Fruit fly (Drosophila melanogaster): Measurements from ENCODE around the gene Cad86C.

Cad86C gene

dm6 chr3R:10888633-10889519 lies 62.0 kb downstream of the Cad86C start (continued):
- TF ChIP-seq CG31365 (tag; optimal IDR thresholded peaks at IDR 0.05), result peak; percentile 1
- no peak for TF ChIP-seq ssp (GFP tag; IDR thresholded peaks at IDR 0.05)
- peak; percentile 30; the same call in 1 of the 2 replicates for TF ChIP-seq ara (GFP tag; IDR thresholded peaks at IDR 0.05)
- peak; percentile 51 for TF ChIP-seq sug (tag; optimal IDR thresholded peaks at IDR 0.05)
- TF ChIP-seq slbo (GFP tag; IDR thresholded peaks at IDR 0.05), result peak; percentile 58
- peak; percentile 4 to 82 for TF ChIP-seq bsh (GFP tag; optimal IDR thresholded peaks at IDR 0.05)
- peak; percentile 40; the same call in 1 of the 2 replicates for TF ChIP-seq onecut (GFP tag; IDR thresholded peaks at IDR 0.05)
- TF ChIP-seq kni (GFP tag; optimal IDR thresholded peaks at IDR 0.05), result peak; percentile 23
- no peak for TF ChIP-seq CG31388 (GFP tag; optimal IDR thresholded peaks at IDR 0.05)
- TF ChIP-seq CG10366 (GFP tag; IDR thresholded peaks at IDR 0.05), result peak; percentile 40
- 0 out of 2 replicates have a peak, but pooled peaks have one; percentile 25 for TF ChIP-seq H2.0 (GFP tag; IDR thresholded peaks at IDR 0.05)
- peak; percentile 17 for TF ChIP-seq NfI (GFP tag; optimal IDR thresholded peaks at IDR 0.05)
- peak; percentile 48 for TF ChIP-seq HLH3B (GFP tag; IDR thresholded peaks at IDR 0.05)
- peak; percentile 33 for TF ChIP-seq CG10543 (GFP tag; optimal IDR thresholded peaks at IDR 0.05)
- TF ChIP-seq CG2678 (tag; optimal IDR thresholded peaks at IDR 0.05), result peak; percentile 64
- peak; percentile 42 for TF ChIP-seq mam (GFP tag; optimal IDR thresholded peaks at IDR 0.05)
- TF ChIP-seq chinmo (GFP tag; IDR thresholded peaks at IDR 0.05; ENCODE audit: partially characterized antibody), result peak; percentile 98
- peak; percentile 31 for TF ChIP-seq Meics (GFP tag; optimal IDR thresholded peaks at IDR 0.05)
- no peak for TF ChIP-seq CG8478 (optimal IDR thresholded peaks at IDR 0.05)
- no peak for TF ChIP-seq p53 (GFP tag; optimal IDR thresholded peaks at IDR 0.05)
- TF ChIP-seq org-1 (GFP tag; optimal IDR thresholded peaks at IDR 0.05), result no peak
- TF ChIP-seq hkb (optimal IDR thresholded peaks at IDR 0.05), result no peak
- peak; percentile 44; the same call in 1 of the 2 replicates for TF ChIP-seq hkb (GFP tag; IDR thresholded peaks at IDR 0.05)
- TF ChIP-seq row (GFP tag; IDR thresholded peaks at IDR 0.05), result peak; percentile 65
- peak; percentile 30 for TF ChIP-seq dmrt99B (tag; optimal IDR thresholded peaks at IDR 0.05)
- TF ChIP-seq fd3F (GFP tag; optimal IDR thresholded peaks at IDR 0.05), result no peak
- no peak for TF ChIP-seq psq (GFP tag; optimal IDR thresholded peaks at IDR 0.05)
- TF ChIP-seq Taf1 (GFP tag; IDR thresholded peaks at IDR 0.05), result peak; percentile 47; the same call in 1 of the 2 replicates
- TF ChIP-seq cad (GFP tag; optimal IDR thresholded peaks at IDR 0.05), result no peak
- peak; percentile 55 for TF ChIP-seq lab (GFP tag; optimal IDR thresholded peaks at IDR 0.05)
- no peak for TF ChIP-seq Myb (GFP tag; optimal IDR thresholded peaks at IDR 0.05)
- no peak for TF ChIP-seq z (GFP tag; IDR thresholded peaks at IDR 0.05)
- peak; percentile 23 for TF ChIP-seq CG9727 (GFP tag; optimal IDR thresholded peaks at IDR 0.05)
- peak; percentile 44 for TF ChIP-seq Hand (GFP tag; optimal IDR thresholded peaks at IDR 0.05)
- peak in 1 of 2 experiments; percentile 32 for TF ChIP-seq Eip74EF (GFP tag; optimal IDR thresholded peaks at IDR 0.05)
- peak; percentile 34 for TF ChIP-seq CG13296 (GFP tag; optimal IDR thresholded peaks at IDR 0.05)
- TF ChIP-seq so (GFP tag; IDR thresholded peaks at IDR 0.05), result peak; percentile 51; the same call in 1 of the 3 replicates
- TF ChIP-seq CG14441 (GFP tag; IDR thresholded peaks at IDR 0.05), result peak; percentile 38; the same call in 1 of the 2 replicates
- TF ChIP-seq CG17328 (GFP tag; IDR thresholded peaks at IDR 0.05), result 0 out of 2 replicates have a peak, but pooled peaks have one; percentile 12
- peak; percentile 61 for TF ChIP-seq Deaf1 (tag; optimal IDR thresholded peaks at IDR 0.05)
- peak; percentile 39 for TF ChIP-seq Drgx (GFP tag; IDR thresholded peaks at IDR 0.05)
- TF ChIP-seq CG34376 (GFP tag; optimal IDR thresholded peaks at IDR 0.05), result peak; percentile 54
- peak; percentile 43; the same call in 1 of the 2 replicates for TF ChIP-seq Ada2b (GFP tag; IDR thresholded peaks at IDR 0.05)
- TF ChIP-seq CG11696 (GFP tag; IDR thresholded peaks at IDR 0.05), result peak; percentile 50; the same call in 1 of the 2 replicates
- peak; percentile 10 for TF ChIP-seq tap (tag; optimal IDR thresholded peaks at IDR 0.05)
- no peak for TF ChIP-seq ato (GFP tag; IDR thresholded peaks at IDR 0.05; ENCODE audit: partially characterized antibody)
- TF ChIP-seq Dll (GFP tag; IDR thresholded peaks at IDR 0.05; ENCODE audit: partially characterized antibody), result peak; percentile 57; the same call in 3 of the 4 replicates
- peak; percentile 59; the same call in 2 of the 3 replicates for TF ChIP-seq Dbx (GFP tag; IDR thresholded peaks at IDR 0.05)
